Worm (Caenorhabditis elegans) whole organism, late embryonic: ENCODE data around the gene dyci-1.

Source experiments
- C08G9.2 ChIP-seq: sonication (generic microtip); optimal IDR thresholded peaks from 2 replicates; lab custom pipeline; 2016; ENCODE audit warnings: mild to moderate bottlenecking, missing genetic modification characterization, moderate library complexity, missing compliant biosample characterization
- C38D4.7 ChIP-seq: fragments of 200-800 bp; sonication (Bioruptor generic); optimal IDR thresholded peaks from 2 replicates; lab custom pipeline; 2018; ENCODE audit warnings: mild to moderate bottlenecking, missing genetic modification characterization, moderate library complexity, missing compliant biosample characterization
- K02D7.2 ChIP-seq: sonication (generic microtip); optimal IDR thresholded peaks from 2 replicates; lab custom pipeline; 2017; ENCODE audit warnings: mild to moderate bottlenecking, missing genetic modification characterization, missing compliant biosample characterization
- ahr-1 ChIP-seq: sonication (generic microtip); optimal IDR thresholded peaks from 2 replicates; lab custom pipeline; 2016; ENCODE audit warnings: missing genetic modification characterization, missing compliant biosample characterization
- ceh-14 ChIP-seq: sonication (generic microtip); optimal IDR thresholded peaks from 2 replicates; lab custom pipeline; 2016; ENCODE audit warnings: missing genotype, missing genetic modification characterization, missing compliant biosample characterization
- ceh-18 ChIP-seq: sonication (generic microtip); optimal IDR thresholded peaks from 2 replicates; lab custom pipeline; 2016; ENCODE audit warnings: missing genetic modification characterization, missing compliant biosample characterization
- ceh-2 ChIP-seq: sonication (generic microtip); optimal IDR thresholded peaks from 2 replicates; lab custom pipeline; 2016; ENCODE audit warnings: missing genotype, missing genetic modification characterization, missing compliant biosample characterization
- ceh-22 ChIP-seq: sonication (generic microtip); optimal IDR thresholded peaks from 2 replicates; lab custom pipeline; 2017; ENCODE audit warnings: missing biosample characterization, missing genetic modification characterization
- ceh-30 ChIP-seq: fragments of 150-350 bp; optimal IDR thresholded peaks from 2 replicates; lab custom pipeline; 2014; ENCODE audit warnings: missing biosample characterization, missing genetic modification characterization
- ceh-31 ChIP-seq: sonication (generic microtip); optimal IDR thresholded peaks from 2 replicates; lab custom pipeline; 2016; ENCODE audit warnings: missing genetic modification characterization, missing compliant biosample characterization
- ceh-34 ChIP-seq: sonication (generic microtip); optimal IDR thresholded peaks from 2 replicates; lab custom pipeline; 2016; ENCODE audit warnings: mild to moderate bottlenecking, missing genetic modification characterization, missing compliant biosample characterization
- ceh-9 ChIP-seq: sonication (generic microtip); optimal IDR thresholded peaks from 2 replicates; lab custom pipeline; 2016; ENCODE audit warnings: mild to moderate bottlenecking, missing genetic modification characterization, inconsistent platforms, missing compliant biosample characterization
- dve-1 ChIP-seq: sonication (generic microtip); optimal IDR thresholded peaks from 2 replicates; lab custom pipeline; 2017; ENCODE audit warnings: antibody characterized with exemption, mild to moderate bottlenecking, missing genetic modification characterization, missing compliant biosample characterization
- elt-2 ChIP-seq: sonication (generic microtip); optimal IDR thresholded peaks from 2 replicates; lab custom pipeline; 2016; ENCODE audit warnings: missing genetic modification reagents, missing genetic modification characterization, missing compliant biosample characterization
- ets-4 ChIP-seq: sonication (generic microtip); optimal IDR thresholded peaks from 2 replicates; lab custom pipeline; 2016; ENCODE audit warnings: missing genetic modification characterization, missing compliant biosample characterization
- fax-1 ChIP-seq: sonication (generic microtip); optimal IDR thresholded peaks from 2 replicates; lab custom pipeline; 2016; ENCODE audit warnings: missing genotype, missing genetic modification characterization, missing compliant biosample characterization
- fkh-10 ChIP-seq: fragments of 150-350 bp; optimal IDR thresholded peaks from 2 replicates; lab custom pipeline; 2014; ENCODE audit warnings: missing biosample characterization, missing genetic modification reagents, missing genetic modification characterization
- fkh-6 ChIP-seq: sonication (generic microtip); optimal IDR thresholded peaks from 2 replicates; lab custom pipeline; 2016; ENCODE audit warnings: missing genetic modification characterization, missing compliant biosample characterization
- hlh-6 ChIP-seq: sonication (generic microtip); optimal IDR thresholded peaks from 2 replicates; lab custom pipeline; 2016; ENCODE audit warnings: missing genotype, missing genetic modification characterization, missing compliant biosample characterization
- lin-11 ChIP-seq: fragments of 200-800 bp; sonication (Bioruptor generic); optimal IDR thresholded peaks from 2 replicates; lab custom pipeline; 2018; ENCODE audit warnings: mild to moderate bottlenecking, missing genetic modification characterization, missing compliant biosample characterization
- mec-3 ChIP-seq: sonication (generic microtip); optimal IDR thresholded peaks from 2 replicates; lab custom pipeline; 2016; ENCODE audit warnings: borderline replicate concordance, missing genetic modification characterization, missing compliant biosample characterization
- nfya-1 ChIP-seq: sonication (generic microtip); optimal IDR thresholded peaks from 2 replicates; lab custom pipeline; 2017; ENCODE audit warnings: missing genetic modification characterization, mild to moderate bottlenecking, missing compliant biosample characterization, antibody characterized with exemption, moderate library complexity
- nhr-232 ChIP-seq: sonication (generic microtip); optimal IDR thresholded peaks from 2 replicates; lab custom pipeline; 2016; ENCODE audit warnings: missing genetic modification characterization, missing compliant biosample characterization
- odd-2 ChIP-seq: sonication (generic microtip); optimal IDR thresholded peaks from 2 replicates; lab custom pipeline; 2017; ENCODE audit warnings: antibody characterized with exemption, mild to moderate bottlenecking, missing genetic modification characterization, missing compliant biosample characterization
- pag-3 ChIP-seq: sonication (generic microtip); optimal IDR thresholded peaks from 2 replicates; lab custom pipeline; 2016; ENCODE audit warnings: missing compliant biosample characterization, missing genetic modification characterization, borderline replicate concordance
- pat-9 ChIP-seq: fragments of 200-800 bp; sonication (Bioruptor generic); optimal IDR thresholded peaks from 2 replicates; lab custom pipeline; 2018; ENCODE audit warnings: mild to moderate bottlenecking, missing genetic modification characterization, moderate library complexity, missing compliant biosample characterization
- pax-1 ChIP-seq: fragments of 150-350 bp; optimal IDR thresholded peaks from 2 replicates; lab custom pipeline; 2014; ENCODE audit warnings: missing biosample characterization, missing genetic modification characterization
- pha-2 ChIP-seq: sonication (generic microtip); optimal IDR thresholded peaks from 2 replicates; lab custom pipeline; 2017; ENCODE audit warnings: mild to moderate bottlenecking, missing genetic modification characterization, missing compliant biosample characterization
- ref-2 ChIP-seq: sonication (generic microtip); optimal IDR thresholded peaks from 2 replicates; lab custom pipeline; 2016; ENCODE audit warnings: missing genetic modification characterization, missing compliant biosample characterization
- rnt-1 ChIP-seq: sonication (generic microtip); optimal IDR thresholded peaks from 2 replicates; lab custom pipeline; 2016; ENCODE audit warnings: missing genetic modification characterization, missing compliant biosample characterization
- syd-9 ChIP-seq: sonication (generic microtip); optimal IDR thresholded peaks from 2 replicates; lab custom pipeline; 2016; ENCODE audit warnings: mild to moderate bottlenecking, missing genetic modification characterization, moderate library complexity, missing compliant biosample characterization
- tbx-2 ChIP-seq: sonication (generic microtip); optimal IDR thresholded peaks from 2 replicates; lab custom pipeline; 2016; ENCODE audit warnings: missing genetic modification characterization, missing compliant biosample characterization
- tbx-7 ChIP-seq: sonication (generic microtip); optimal IDR thresholded peaks from 2 replicates; lab custom pipeline; 2016; ENCODE audit warnings: missing genotype, missing genetic modification characterization, missing compliant biosample characterization
- unc-42 ChIP-seq: sonication (generic microtip); optimal IDR thresholded peaks from 2 replicates; lab custom pipeline; 2016; ENCODE audit warnings: missing genotype, missing genetic modification characterization, missing compliant biosample characterization
- unc-86 ChIP-seq: sonication (generic microtip); optimal IDR thresholded peaks from 2 replicates; lab custom pipeline; 2016; ENCODE audit warnings: missing genetic modification characterization, missing compliant biosample characterization
- zip-5 ChIP-seq: sonication (generic microtip); optimal IDR thresholded peaks from 2 replicates; lab custom pipeline; 2016; ENCODE audit warnings: missing genetic modification characterization, missing compliant biosample characterization
- ztf-16 ChIP-seq: sonication (generic microtip); optimal IDR thresholded peaks from 2 replicates; lab custom pipeline; 2017; ENCODE audit warnings: missing genetic modification characterization, missing compliant biosample characterization

dyci-1 gene

DNA sequence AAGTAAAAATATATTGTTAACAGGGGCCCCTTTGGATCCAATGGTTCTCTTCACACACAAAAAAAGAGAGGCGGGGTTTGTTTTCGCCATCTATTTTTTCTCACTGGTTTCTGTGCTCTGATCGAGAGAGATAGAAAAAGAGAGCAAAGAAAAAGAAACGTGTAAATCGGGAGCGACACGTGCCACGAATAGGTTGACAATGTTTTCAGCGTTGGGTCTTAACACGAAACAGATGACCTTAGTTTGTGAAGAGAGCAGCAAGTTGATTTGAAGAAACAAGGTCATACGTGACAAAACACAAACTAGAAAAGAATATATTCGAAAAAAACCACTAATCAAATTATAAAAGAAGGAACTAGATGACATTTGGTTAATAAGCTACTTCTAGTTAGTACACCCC, 36.6 kb downstream of the dyci-1 start, which contains the start of gene lin-45:
Gene lin-45, minus strand, starts transcription at position 82 of the 400 bp plus-strand sequence.
- TF ChIP-seq ceh-18 = no peak
- TF ChIP-seq pha-2 (tag; lab: Kevin White, UChicago) = no peak
- no peak for TF ChIP-seq unc-42 (tag; lab: Kevin White, UChicago)
- no peak for TF ChIP-seq nfya-1 (tag; lab: Kevin White, UChicago)
- no peak for TF ChIP-seq elt-2
- no peak for TF ChIP-seq ceh-9 (tag; lab: Kevin White, UChicago)
- TF ChIP-seq ceh-2 = no peak
- no peak for TF ChIP-seq pat-9 (tag; lab: Kevin White, UChicago)
- TF ChIP-seq ceh-34 = no peak
- TF ChIP-seq ceh-22 = no peak
- TF ChIP-seq fax-1 (tag; lab: Kevin White, UChicago) = no peak
- TF ChIP-seq ahr-1 (tag; lab: Kevin White, UChicago) = no peak
- no peak for TF ChIP-seq ztf-16
- no peak for TF ChIP-seq fkh-10 (GFP tag; lab: Kevin White, UChicago)
- no peak for TF ChIP-seq ceh-14 (tag; lab: Kevin White, UChicago)
- TF ChIP-seq hlh-6 (tag; lab: Kevin White, UChicago) = no peak
- no peak for TF ChIP-seq rnt-1 (tag; lab: Kevin White, UChicago)
- no peak for TF ChIP-seq nhr-232 (tag; lab: Kevin White, UChicago)

DNA sequence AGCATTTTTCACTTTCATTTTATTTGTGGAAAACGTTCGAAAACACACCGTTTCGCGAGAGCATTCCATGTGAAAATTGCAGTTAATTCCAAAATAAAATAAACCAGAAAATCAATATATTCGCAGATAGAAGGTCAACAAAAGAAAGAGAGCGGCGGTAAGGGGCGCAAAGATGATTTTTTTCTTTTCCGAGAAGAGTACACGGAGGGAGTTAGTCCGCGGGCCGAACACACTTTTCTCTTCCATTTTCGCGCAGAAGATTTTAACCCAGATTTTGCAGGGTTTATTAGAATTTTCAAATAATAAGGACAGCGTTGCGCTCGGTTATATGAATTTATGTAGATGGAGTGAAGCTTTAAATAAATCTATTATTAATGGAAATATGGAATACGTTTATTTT, 37.4 kb downstream of the dyci-1 start:
- TF ChIP-seq zip-5 (tag; lab: Kevin White, UChicago) = peak; percentile 59
- TF ChIP-seq odd-2 (tag; lab: Kevin White, UChicago) = no peak
- TF ChIP-seq tbx-7 (tag; lab: Kevin White, UChicago) = peak; percentile 62
- TF ChIP-seq rnt-1 (tag; lab: Kevin White, UChicago) = peak; percentile 15
- TF ChIP-seq pag-3 (tag; lab: Kevin White, UChicago) = no peak
- TF ChIP-seq ets-4 = peak; percentile 70
- peak; percentile 1 for TF ChIP-seq elt-2
- TF ChIP-seq fax-1 (tag; lab: Kevin White, UChicago) = no peak
- TF ChIP-seq ceh-2 = peak; percentile 76
- peak; percentile 85 for TF ChIP-seq tbx-2 (tag; lab: Kevin White, UChicago)
- no peak for TF ChIP-seq nhr-232 (tag; lab: Kevin White, UChicago)
- peak; percentile 28 for TF ChIP-seq fkh-6 (tag; lab: Kevin White, UChicago)
- TF ChIP-seq C08G9.2 (tag; lab: Kevin White, UChicago) = peak; percentile 83
- no peak for TF ChIP-seq C38D4.7 (GFP tag; lab: Kevin White, UChicago)
- peak; percentile 84 for TF ChIP-seq ceh-31
- TF ChIP-seq ref-2 (tag; lab: Kevin White, UChicago) = peak; percentile 30
- TF ChIP-seq, all 69 proteins: peak for 11

- TF ChIP-seq hlh-6 (tag; lab: Kevin White, UChicago) (no peak), lin-11 (no peak), pax-1 (no peak), tbx-7 (tag; lab: Kevin White, UChicago) (no peak), syd-9 (tag; lab: Kevin White, UChicago) (no peak), K02D7.2 (tag; lab: Kevin White, UChicago) (no peak), C08G9.2 (tag; lab: Kevin White, UChicago) (no peak), ceh-22 (no peak), fkh-6 (tag; lab: Kevin White, UChicago) (no peak), dve-1 (no peak)
These were observed 38.0 kb downstream of the dyci-1 start for ce11 chrIV:6747083-6747482.

ce11 chrIV:6742159-6742558, 42.9 kb downstream of the dyci-1 start, which contains the start of gene smg-7:
Gene smg-7, minus strand, starts transcription at chrIV:6742443.
- TF ChIP-seq mec-3 (tag; lab: Kevin White, UChicago) = no peak

DNA sequence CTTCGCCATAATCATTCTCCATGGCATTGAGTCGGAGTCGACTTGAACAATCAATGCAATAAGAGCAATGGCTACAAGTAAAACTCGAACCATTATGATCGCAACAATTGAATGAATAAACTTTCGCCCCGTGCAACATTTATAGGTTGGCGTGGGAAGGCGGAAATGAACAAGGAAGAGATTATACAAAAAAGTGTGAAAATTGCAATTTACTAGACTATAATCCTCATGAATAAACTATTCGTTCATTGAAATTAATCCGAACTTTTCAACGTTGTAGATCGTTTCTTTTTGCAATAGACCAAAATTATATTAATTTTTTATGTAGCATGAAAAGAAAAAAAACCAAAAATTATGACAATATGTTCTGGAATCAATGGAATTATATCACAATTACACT, 44.9 kb downstream of the dyci-1 start, which contains the start of gene Y73B6A.3:
Gene Y73B6A.3, minus strand, starts transcription at position 101 of the 400 bp plus-strand sequence.
- TF ChIP-seq rnt-1 (tag; lab: Kevin White, UChicago) (no peak), ceh-30 (tag; lab: Kevin White, UChicago) (no peak), unc-86 (tag; lab: Kevin White, UChicago) (no peak), ceh-18 (no peak)
- TF ChIP-seq, all 69 proteins: peak for 0
